Worm (Caenorhabditis elegans) whole organism, early embryonic: ENCODE results near the gene F56D5.6.

ENCODE experiments used
- B0310.2 ChIP-seq: sonication (generic microtip); optimal IDR thresholded peaks from 2 replicates; lab custom pipeline; 2016; ENCODE audit warnings: mild to moderate bottlenecking, missing genetic modification characterization, missing compliant biosample characterization
- F13C5.2 ChIP-seq: sonication (generic microtip); optimal IDR thresholded peaks from 2 replicates; lab custom pipeline; 2017; ENCODE audit warnings: mild to moderate bottlenecking, missing genetic modification characterization, inconsistent platforms, missing compliant biosample characterization
- aly-1 ChIP-seq: sonication (generic microtip); optimal IDR thresholded peaks from 2 replicates; lab custom pipeline; 2016; ENCODE audit warnings: missing genetic modification characterization, missing compliant biosample characterization
- ama-1 ChIP-seq: fragments of 150-350 bp; optimal IDR thresholded peaks from 2 replicates; lab custom pipeline; 2014
- ceh-36 ChIP-seq: sonication (generic microtip); optimal IDR thresholded peaks from 2 replicates; lab custom pipeline; 2016; ENCODE audit warnings: missing genetic modification characterization, inconsistent platforms, missing compliant biosample characterization
- flt-1 ChIP-seq: fragments of 200-800 bp; sonication (Bioruptor generic); IDR thresholded peaks from 2 replicates; pipeline ENCODE4 v1.3.6; 2022; ENCODE audit warnings: missing genetic modification characterization, missing compliant biosample characterization
- hmbx-1 ChIP-seq: sonication (generic microtip); optimal IDR thresholded peaks from 2 replicates; lab custom pipeline; 2016; ENCODE audit warnings: mild to moderate bottlenecking, missing genetic modification characterization, missing compliant biosample characterization
- hmg-4 ChIP-seq: fragments of 200-800 bp; sonication (Bioruptor generic); optimal IDR thresholded peaks from 2 replicates; lab custom pipeline; 2018; ENCODE audit warnings: mild to moderate bottlenecking, missing genetic modification characterization, missing compliant biosample characterization
- hnd-1 ChIP-seq: sonication (generic microtip); optimal IDR thresholded peaks from 2 replicates; lab custom pipeline; 2016; ENCODE audit warnings: missing genetic modification characterization, missing compliant biosample characterization
- pes-1 ChIP-seq: fragments of 200-800 bp; sonication (Bioruptor generic); IDR thresholded peaks from 2 replicates; pipeline ENCODE4 v1.3.6; 2022; ENCODE audit warnings: missing genetic modification reagents, missing genetic modification characterization, missing compliant biosample characterization
- sea-1 ChIP-seq: fragments of 200-800 bp; sonication (Bioruptor generic); conservative IDR thresholded peaks from 2 replicates; pipeline ENCODE4 v1.3.6; 2022; ENCODE audit warnings: missing genetic modification characterization, missing compliant biosample characterization
- tbx-11 ChIP-seq: fragments of 200-800 bp; sonication (Bioruptor generic); IDR thresholded peaks from 2 replicates; pipeline ENCODE4 v1.3.6; 2022; ENCODE audit warnings: missing genetic modification characterization, missing compliant biosample characterization
- tbx-37 ChIP-seq: fragments of 200-800 bp; sonication (Bioruptor generic); conservative IDR thresholded peaks from 2 replicates; pipeline ENCODE4 v1.3.6; 2022; ENCODE audit warnings: missing genetic modification reagents, missing genetic modification characterization, missing compliant biosample characterization
- tra-4 ChIP-seq: sonication (generic microtip); optimal IDR thresholded peaks from 2 replicates; lab custom pipeline; 2017; ENCODE audit warnings: missing genetic modification characterization, missing compliant biosample characterization

DNA sequence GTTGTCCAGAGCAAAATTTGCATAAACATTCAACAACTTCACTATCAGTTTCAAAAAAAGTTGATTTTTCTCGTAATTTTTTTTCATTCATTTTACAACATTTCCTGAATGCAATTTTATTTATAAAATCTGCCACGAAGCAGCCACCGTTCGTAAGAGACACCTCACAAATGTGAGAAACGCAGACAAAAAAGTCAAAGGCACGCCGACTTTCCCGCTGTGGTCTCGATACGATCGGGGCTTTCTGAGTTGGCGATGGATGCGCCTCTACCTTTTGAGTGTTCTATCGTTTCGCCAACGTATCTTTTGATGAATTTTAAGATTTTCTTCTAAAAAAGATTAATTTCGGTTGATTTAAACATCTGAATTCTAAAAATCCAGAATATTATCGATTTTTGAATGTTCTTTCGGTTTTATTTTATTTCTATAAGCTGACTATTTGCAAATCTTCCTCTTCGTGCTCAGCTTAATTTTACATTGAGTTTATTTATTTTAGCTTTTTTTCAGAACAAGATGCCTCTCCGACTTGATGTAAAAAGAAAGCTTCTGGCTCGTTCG, 57.6 kb downstream of the F56D5.6 start, which contains the start of gene copb-2:
- no peak for TF ChIP-seq ama-1 (lab: Kevin White, UChicago)
- TF ChIP-seq hmg-4 (GFP tag; lab: Kevin White, UChicago): no peak
- TF ChIP-seq F13C5.2 (tag; lab: Kevin White, UChicago): no peak
- TF ChIP-seq ceh-36 (tag; lab: Kevin White, UChicago): no peak
- TF ChIP-seq flt-1 (GFP tag; lab: Robert Waterston, UW): no peak
- TF ChIP-seq B0310.2 (tag; lab: Kevin White, UChicago): no peak
- no peak for TF ChIP-seq hmbx-1
- TF ChIP-seq hnd-1 (tag; lab: Kevin White, UChicago): no peak
- TF ChIP-seq tbx-11 (GFP tag; lab: Robert Waterston, UW): no peak
- no peak for TF ChIP-seq tbx-37 (GFP tag; lab: Robert Waterston, UW)
- TF ChIP-seq sea-1 (GFP tag; lab: Robert Waterston, UW): no peak
- TF ChIP-seq pes-1 (GFP tag; lab: Robert Waterston, UW): no peak
- no peak for TF ChIP-seq tra-4
- TF ChIP-seq aly-1 (tag; lab: Kevin White, UChicago): no peak
